Worm (Caenorhabditis elegans): ENCODE results near the gene F47F2.3.

F47F2.3 gene

DNA sequence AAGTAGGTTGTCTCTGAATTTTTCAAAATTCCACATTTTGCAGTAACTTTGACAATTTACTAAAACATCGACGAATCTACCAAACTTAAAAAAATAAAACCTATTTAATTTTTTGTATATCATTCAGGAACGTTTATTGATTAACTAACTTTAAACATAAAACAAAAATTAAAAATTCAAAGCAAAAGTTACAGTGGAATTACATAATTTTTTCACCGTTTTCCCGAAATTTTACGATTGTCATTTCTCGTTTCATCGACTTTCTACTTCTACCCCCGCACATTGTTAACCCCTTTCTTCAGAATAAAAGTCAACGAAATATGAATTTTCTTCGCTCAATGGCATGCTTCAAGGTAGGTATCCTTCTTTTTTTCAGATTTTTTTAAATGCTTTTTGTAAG, 17.2 kb downstream of the F47F2.3 start, which contains the start of gene F47F2.1:
TSS of gene F47F2.1 (plus strand) at position 301 of the 400 bp plus-strand sequence.
- TF ChIP-seq hlh-8 (tag; optimal IDR thresholded peaks at IDR 0.05) (no peak), ceh-31 (tag; optimal IDR thresholded peaks at IDR 0.05) (no peak), hlh-13 (GFP tag; optimal IDR thresholded peaks at IDR 0.05) (no peak), K02D7.2 (tag; optimal IDR thresholded peaks at IDR 0.05) (no peak), pros-1 (tag; optimal IDR thresholded peaks at IDR 0.05) (no peak), ets-4 (tag; optimal IDR thresholded peaks at IDR 0.05) (no peak), Y22D7AL.16 (tag; optimal IDR thresholded peaks at IDR 0.05) (no peak), madf-2 (tag; optimal IDR thresholded peaks at IDR 0.05) (no peak), ceh-2 (tag; optimal IDR thresholded peaks at IDR 0.05) (no peak), pat-9 (tag; optimal IDR thresholded peaks at IDR 0.05) (no peak), nfya-1 (tag; optimal IDR thresholded peaks at IDR 0.05) (no peak), K09A11.1 (tag; optimal IDR thresholded peaks at IDR 0.05; ENCODE audit: insufficient read depth) (no peak), unc-55 (GFP tag; optimal IDR thresholded peaks at IDR 0.05) (no peak), odd-2 (tag; optimal IDR thresholded peaks at IDR 0.05) (no peak), unc-86 (tag; optimal IDR thresholded peaks at IDR 0.05) (no peak), che-1 (tag; optimal IDR thresholded peaks at IDR 0.05) (no peak), ceh-6 (GFP tag; optimal IDR thresholded peaks at IDR 0.05) (no peak), ceh-45 (GFP tag; IDR thresholded peaks at IDR 0.05) (no peak), pha-2 (tag; optimal IDR thresholded peaks at IDR 0.05) (no peak), ahr-1 (tag; optimal IDR thresholded peaks at IDR 0.05) (no peak)

DNA sequence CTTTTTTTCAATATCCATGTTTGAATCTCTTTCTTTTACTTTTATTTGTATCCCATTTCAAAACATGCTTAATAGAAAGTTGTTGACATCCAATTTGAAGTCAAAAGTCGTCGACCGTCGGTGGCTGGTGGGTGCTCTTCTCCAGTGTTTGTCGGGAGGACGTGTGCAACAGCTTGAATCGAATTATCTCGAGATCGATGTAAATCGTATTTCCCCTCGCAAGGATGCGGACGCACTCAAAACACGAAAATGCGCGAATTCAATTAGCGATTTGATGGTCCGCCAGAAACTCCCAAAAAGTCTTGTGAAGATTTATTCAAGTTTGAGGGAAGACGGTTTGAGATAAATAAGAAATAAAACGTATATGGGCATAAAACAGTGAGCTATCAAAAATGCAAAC, 19.8 kb downstream of the F47F2.3 start:
- TF ChIP-seq unc-42 (tag; optimal IDR thresholded peaks at IDR 0.05), result peak; percentile 99
- no peak for TF ChIP-seq tbx-2 (tag; optimal IDR thresholded peaks at IDR 0.05)
- TF ChIP-seq C38D4.7 (GFP tag; optimal IDR thresholded peaks at IDR 0.05), result no peak
- TF ChIP-seq sox-2 (GFP tag; IDR thresholded peaks at IDR 0.05), result no peak
- TF ChIP-seq fkh-10 (GFP tag; optimal IDR thresholded peaks at IDR 0.05), result peak; percentile 11
- TF ChIP-seq hlh-8 (tag; optimal IDR thresholded peaks at IDR 0.05), result no peak
- no peak for TF ChIP-seq gmeb-2 (tag; optimal IDR thresholded peaks at IDR 0.05)
- TF ChIP-seq dmd-4 (tag; optimal IDR thresholded peaks at IDR 0.05; ENCODE audit: borderline replicate concordance), result no peak
- no peak for TF ChIP-seq ets-4 (tag; optimal IDR thresholded peaks at IDR 0.05)

DNA sequence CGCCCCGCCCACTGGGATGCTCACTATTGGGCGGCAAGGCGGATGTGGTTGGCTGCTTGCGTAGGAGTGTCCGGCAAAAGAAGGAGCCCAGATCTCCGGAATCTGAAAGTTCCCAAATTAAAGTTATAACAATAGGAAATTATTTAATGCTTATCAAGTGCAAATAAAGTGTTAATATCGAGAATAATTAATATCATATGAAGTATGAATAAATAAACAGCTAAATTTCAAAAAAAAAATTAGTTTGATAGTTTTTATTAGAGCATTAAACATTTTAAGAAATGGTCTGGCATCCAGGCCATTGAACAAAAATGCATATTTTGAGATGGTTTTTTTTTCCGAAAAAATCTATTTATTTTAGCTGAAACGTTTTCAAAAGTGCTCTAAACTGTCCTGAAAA, 22.0 kb downstream of the F47F2.3 start, which contains the start of gene lim-4:
TSS of gene lim-4 (minus strand) at position 101 of the 400 bp plus-strand sequence.
- no peak for TF ChIP-seq sox-4 (tag; optimal IDR thresholded peaks at IDR 0.05)
- TF ChIP-seq nfya-1 (tag; optimal IDR thresholded peaks at IDR 0.05), result peak; percentile 45
- TF ChIP-seq ceh-6 (GFP tag; optimal IDR thresholded peaks at IDR 0.05), result no peak

DNA sequence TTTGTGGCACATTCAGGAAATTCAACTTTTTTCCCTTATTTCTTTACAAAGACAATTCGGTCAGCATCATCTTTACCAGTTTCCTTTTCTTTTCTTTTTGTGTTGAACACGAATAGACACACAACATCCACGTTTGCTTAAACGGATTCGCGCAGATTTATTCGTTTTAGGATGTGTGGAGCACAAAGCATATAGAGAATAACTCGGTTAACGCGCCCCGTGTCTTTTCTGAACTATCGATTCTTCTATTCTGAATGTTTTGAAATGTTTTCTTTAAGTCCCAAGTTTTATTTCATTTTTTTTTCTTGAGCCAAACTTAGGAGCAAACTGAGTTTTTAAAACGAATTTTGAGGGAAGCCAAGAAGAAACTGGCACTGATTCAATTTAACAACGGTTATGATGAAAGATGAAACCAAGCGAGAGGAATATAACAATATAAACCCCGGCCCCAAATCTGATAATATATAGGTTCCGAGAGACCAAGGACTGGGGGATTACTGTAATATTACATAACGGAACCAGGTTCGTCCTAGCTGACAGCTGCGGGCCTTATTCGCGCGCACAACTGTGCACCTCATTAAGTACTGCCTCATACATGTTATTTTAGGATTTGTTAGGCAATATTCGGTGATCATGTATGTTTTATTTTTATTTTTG, 23.8 kb downstream of the F47F2.3 start:
- TF ChIP-seq unc-42 (tag; optimal IDR thresholded peaks at IDR 0.05) (peak; percentile 92), ceh-48 (tag; optimal IDR thresholded peaks at IDR 0.05) (no peak)

DNA sequence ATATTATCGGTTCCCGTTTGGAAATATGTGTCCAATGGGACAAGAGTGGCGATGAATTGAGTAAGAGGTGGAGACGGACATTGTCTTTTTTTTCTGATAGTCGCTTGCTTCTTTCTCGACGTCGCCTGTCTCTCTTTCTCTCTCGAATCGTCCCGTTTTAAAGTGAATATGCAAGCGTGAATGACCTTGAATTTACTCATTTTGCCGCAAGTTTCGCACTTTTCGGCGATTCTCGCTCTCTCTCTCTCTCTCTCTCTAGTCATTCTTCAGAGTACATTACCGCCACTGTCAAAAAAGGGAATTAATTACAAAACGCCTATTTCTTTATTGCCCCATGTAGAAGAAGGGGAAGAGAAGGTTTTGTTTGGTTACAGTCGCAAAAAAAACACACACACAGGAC, 27.7 kb downstream of the F47F2.3 start:
- TF ChIP-seq ahr-1 (tag; optimal IDR thresholded peaks at IDR 0.05) (no peak), tbx-2 (tag; optimal IDR thresholded peaks at IDR 0.05) (no peak), pax-1 (tag; optimal IDR thresholded peaks at IDR 0.05) (no peak), ceh-48 (tag; optimal IDR thresholded peaks at IDR 0.05) (no peak), nhr-11 (tag; optimal IDR thresholded peaks at IDR 0.05) (no peak), hlh-30 (tag; optimal IDR thresholded peaks at IDR 0.05; ENCODE audit: insufficient read depth) (no peak), ceh-19 (GFP tag; optimal IDR thresholded peaks at IDR 0.05) (no peak), dmd-4 (tag; optimal IDR thresholded peaks at IDR 0.05; ENCODE audit: borderline replicate concordance) (no peak), pha-4 (tag; optimal IDR thresholded peaks at IDR 0.05) (no peak), unc-42 (tag; optimal IDR thresholded peaks at IDR 0.05) (no peak), T23F11.4 (GFP tag; optimal IDR thresholded peaks at IDR 0.05) (no peak)
